Worm (Caenorhabditis elegans) whole organism, L3 larva: Measurements from ENCODE around the gene Y39A1A.24.

Source experiments
- R02D3.7 ChIP-seq: fragments of 150-350 bp; optimal IDR thresholded peaks from 2 replicates; lab custom pipeline; 2014; ENCODE audit warnings: missing biosample characterization, missing genetic modification characterization
- ceh-16 ChIP-seq: sonication (generic microtip); optimal IDR thresholded peaks from 2 replicates; lab custom pipeline; 2017; ENCODE audit warnings: missing biosample characterization, missing genetic modification characterization
- ceh-28 ChIP-seq: fragments of 150-350 bp; optimal IDR thresholded peaks from 2 replicates; lab custom pipeline; 2014; ENCODE audit warnings: missing biosample characterization, missing genetic modification reagents, missing genetic modification characterization
- ceh-82 ChIP-seq: fragments of 150-350 bp; optimal IDR thresholded peaks from 2 replicates; lab custom pipeline; 2014; ENCODE audit warnings: missing biosample characterization, missing genetic modification characterization
- ceh-9 ChIP-seq: sonication (generic microtip); optimal IDR thresholded peaks from 2 replicates; lab custom pipeline; 2018; ENCODE audit warnings: missing biosample characterization, missing genetic modification characterization
- daf-12 ChIP-seq: fragments of 150-350 bp; optimal IDR thresholded peaks from 2 replicates; lab custom pipeline; 2014; ENCODE audit warnings: missing biosample characterization, missing genetic modification reagents, missing genetic modification characterization
- egl-27 ChIP-seq: sonication (generic microtip); optimal IDR thresholded peaks from 4 replicates; lab custom pipeline; 2017; ENCODE audit warnings: missing biosample characterization, missing genetic modification reagents, missing genetic modification characterization
- egl-5 ChIP-seq: fragments of 150-350 bp; optimal IDR thresholded peaks from 2 replicates; lab custom pipeline; 2017; ENCODE audit warnings: missing biosample characterization, missing genetic modification reagents, missing genetic modification characterization, inconsistent platforms
- elt-1 ChIP-seq: fragments of 150-350 bp; optimal IDR thresholded peaks from 2 replicates; lab custom pipeline; 2014; ENCODE audit warnings: missing biosample characterization, missing genetic modification characterization
- elt-2 ChIP-seq: sonication (generic microtip); optimal IDR thresholded peaks from 2 replicates; lab custom pipeline; 2016; ENCODE audit warnings: missing genetic modification reagents, mild to moderate bottlenecking, missing genetic modification characterization, missing compliant biosample characterization
- eor-1 ChIP-seq, 2 experiments: fragments of 150-350 bp; optimal IDR thresholded peaks; 2 replicates each; lab custom pipeline; 2014 to 2018; ENCODE audit warnings: missing biosample characterization in 2 of 2, missing genetic modification characterization in 2 of 2
- fkh-10 ChIP-seq: sonication (generic microtip); optimal IDR thresholded peaks from 2 replicates; lab custom pipeline; 2017; ENCODE audit warnings: missing biosample characterization, missing genetic modification reagents, missing genetic modification characterization
- hmg-11 ChIP-seq: sonication (generic microtip); optimal IDR thresholded peaks from 2 replicates; lab custom pipeline; 2016; ENCODE audit warnings: missing genetic modification characterization, missing compliant biosample characterization
- lin-15B ChIP-seq: fragments of 150-350 bp; optimal IDR thresholded peaks from 2 replicates; lab custom pipeline; 2014; ENCODE audit warnings: missing biosample characterization, missing genetic modification characterization
- lin-39 ChIP-seq: fragments of 150-350 bp; optimal IDR thresholded peaks from 2 replicates; lab custom pipeline; 2018; ENCODE audit warnings: missing biosample characterization, missing genetic modification reagents, missing genetic modification characterization
- mml-1 ChIP-seq: fragments of 150-350 bp; sonication (generic microtip); optimal IDR thresholded peaks from 3 replicates; lab custom pipeline; 2014; ENCODE audit warnings: missing biosample characterization, missing genetic modification characterization
- nfya-1 ChIP-seq: sonication (generic microtip); optimal IDR thresholded peaks from 2 replicates; lab custom pipeline; 2017; ENCODE audit warnings: missing genetic modification characterization, mild to moderate bottlenecking, missing compliant biosample characterization, antibody characterized with exemption, moderate library complexity; ENCODE audit not compliant: insufficient read depth
- nhr-23 ChIP-seq: fragments of 150-350 bp; optimal IDR thresholded peaks from 2 replicates; lab custom pipeline; 2014; ENCODE audit warnings: missing biosample characterization, missing genetic modification reagents, missing genetic modification characterization
- nhr-25 ChIP-seq: sonication (generic microtip); optimal IDR thresholded peaks from 2 replicates; lab custom pipeline; 2017; ENCODE audit warnings: missing biosample characterization, missing genetic modification characterization
- nhr-28 ChIP-seq: fragments of 150-350 bp; optimal IDR thresholded peaks from 2 replicates; lab custom pipeline; 2014; ENCODE audit warnings: missing biosample characterization, missing genetic modification characterization
- nhr-43 ChIP-seq: sonication (generic microtip); optimal IDR thresholded peaks from 2 replicates; lab custom pipeline; 2016; ENCODE audit warnings: mild to moderate bottlenecking, missing genetic modification characterization, missing compliant biosample characterization; ENCODE audit not compliant: poor library complexity, severe bottlenecking
- nhr-67 ChIP-seq: fragments of 150-350 bp; optimal IDR thresholded peaks from 2 replicates; lab custom pipeline; 2014; ENCODE audit warnings: missing biosample characterization, missing genetic modification characterization
- nhr-76 ChIP-seq: fragments of 150-350 bp; sonication (generic microtip); optimal IDR thresholded peaks from 5 replicates; lab custom pipeline; 2014; ENCODE audit warnings: missing biosample characterization, missing genetic modification characterization
- nhr-77 ChIP-seq: fragments of 150-350 bp; optimal IDR thresholded peaks from 2 replicates; lab custom pipeline; 2014; ENCODE audit warnings: missing biosample characterization, missing genetic modification characterization
- pha-4 ChIP-seq: fragments of 150-350 bp; optimal IDR thresholded peaks from 2 replicates; lab custom pipeline; 2014; ENCODE audit warnings: missing biosample characterization, missing genetic modification reagents, missing genetic modification characterization
- pqm-1 ChIP-seq: fragments of 150-350 bp; optimal IDR thresholded peaks from 2 replicates; lab custom pipeline; 2017; ENCODE audit warnings: missing biosample characterization, missing genetic modification characterization, inconsistent platforms
- sea-2 ChIP-seq: fragments of 150-350 bp; sonication (generic microtip); optimal IDR thresholded peaks from 4 replicates; lab custom pipeline; 2014; ENCODE audit warnings: missing biosample characterization, missing genetic modification reagents, missing genetic modification characterization
- skn-1 ChIP-seq: fragments of 150-350 bp; optimal IDR thresholded peaks from 2 replicates; lab custom pipeline; 2014; ENCODE audit warnings: missing biosample characterization, missing genetic modification characterization
- snpc-4 ChIP-seq: fragments of 150-350 bp; optimal IDR thresholded peaks from 2 replicates; lab custom pipeline; 2014; ENCODE audit warnings: missing biosample characterization, missing genetic modification characterization
- unc-62 ChIP-seq: fragments of 150-350 bp; sonication (generic microtip); optimal IDR thresholded peaks from 4 replicates; lab custom pipeline; 2014; ENCODE audit warnings: missing biosample characterization, missing genetic modification reagents, missing genetic modification characterization
- ztf-4 ChIP-seq: fragments of 150-350 bp; optimal IDR thresholded peaks from 2 replicates; lab custom pipeline; 2014; ENCODE audit warnings: missing biosample characterization, missing genetic modification characterization

Gene Y39A1A.24

DNA sequence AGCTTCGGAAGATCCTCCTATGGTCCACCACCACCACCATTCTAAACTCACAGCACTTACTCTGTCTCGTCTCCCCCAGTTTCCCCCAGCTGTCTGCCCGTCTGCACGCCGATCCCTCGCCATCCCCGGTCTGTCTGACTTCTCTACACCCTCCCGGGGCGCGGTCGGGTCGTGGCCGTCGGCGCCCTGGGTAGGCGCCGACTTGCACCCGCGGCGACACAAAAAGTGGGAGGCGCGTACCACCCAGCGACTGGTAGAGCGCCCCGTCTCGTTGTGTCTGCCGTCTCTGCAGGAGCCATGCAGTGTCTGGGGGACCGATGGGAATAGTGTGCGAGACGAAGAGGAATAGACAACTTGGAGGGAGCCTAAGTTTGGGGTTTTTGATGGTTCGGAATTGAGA lies 21.6 kb downstream of the Y39A1A.24 start (continued):
- peak; percentile 79 for TF ChIP-seq elt-2 (tag; lab: Kevin White, UChicago)
- no peak for TF ChIP-seq elt-1 (tag; lab: Kevin White, UChicago)

- peak; percentile 27 for TF ChIP-seq lin-15B
- peak; percentile 44 for TF ChIP-seq nfya-1 (tag; lab: Kevin White, UChicago)
- TF ChIP-seq pha-4 (tag; lab: Kevin White, UChicago) = peak; percentile 47
- TF ChIP-seq lin-39 = peak; percentile 80
- TF ChIP-seq nhr-28 (tag; lab: Kevin White, UChicago) = no peak
These were observed 22.1 kb downstream of the Y39A1A.24 start for ce11 chrIII:10634576-10634975.

- no peak for TF ChIP-seq fkh-10 (GFP tag; lab: Kevin White, UChicago)
- TF ChIP-seq skn-1 (tag; lab: Kevin White, UChicago) = no peak
- peak; percentile 6 for TF ChIP-seq nfya-1 (tag; lab: Kevin White, UChicago)
- peak; percentile 93 for TF ChIP-seq pha-4 (tag; lab: Kevin White, UChicago)
- peak; percentile 62 for TF ChIP-seq nhr-25
- peak; percentile 16 for TF ChIP-seq nhr-23 (tag; lab: Kevin White, UChicago)
- TF ChIP-seq ceh-28 = peak; percentile 4
- TF ChIP-seq, all 47 proteins: peak for 5
These were observed 24.1 kb downstream of the Y39A1A.24 start for ce11 chrIII:10636493-10637031.

DNA sequence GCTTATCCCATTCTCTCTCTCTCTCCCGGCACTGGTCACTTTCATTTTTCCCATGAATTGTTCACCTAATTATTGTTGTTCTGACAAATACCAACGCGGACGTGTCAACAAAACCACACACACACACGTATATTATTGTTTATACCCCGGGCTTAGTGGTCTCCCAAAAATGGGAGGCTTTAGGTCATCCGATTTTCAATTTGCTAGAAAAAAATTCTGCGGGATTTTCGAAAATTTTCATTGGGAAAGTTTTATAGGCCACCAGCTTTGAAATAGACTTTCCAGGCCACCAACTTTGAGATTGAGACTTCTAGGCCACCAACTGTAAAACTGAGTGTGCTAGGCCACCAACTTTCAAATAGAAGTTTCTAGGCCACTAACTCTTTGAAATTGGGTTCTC lies 25.5 kb downstream of the Y39A1A.24 start:
- TF ChIP-seq egl-5 (no peak), pha-4 (tag; lab: Kevin White, UChicago) (peak; percentile 31)
- TF ChIP-seq, all 47 proteins: peak for 1

ce11 chrIII:10638339-10639021 lies 26.0 kb downstream of the Y39A1A.24 start, which contains the start of gene Y39A1A.27:
Gene Y39A1A.27, plus strand, starts transcription at chrIII:10638971.
- no peak for TF ChIP-seq hmg-11
- no peak for TF ChIP-seq egl-27 (tag; lab: Kevin White, UChicago)
- TF ChIP-seq sea-2 (GFP tag; lab: Kevin White, UChicago) = no peak
- no peak for TF ChIP-seq eor-1 (tag; optimal IDR thresholded peaks at IDR 0.05; lab: Kevin White, UChicago)
- TF ChIP-seq ceh-82 (tag; lab: Kevin White, UChicago) = no peak
- no peak for TF ChIP-seq fkh-10 (GFP tag; lab: Kevin White, UChicago)
- TF ChIP-seq unc-62 (GFP tag; lab: Kevin White, UChicago) = no peak
- no peak for TF ChIP-seq ceh-16 (tag; lab: Kevin White, UChicago)
- no peak for TF ChIP-seq nhr-25
- TF ChIP-seq elt-1 (tag; lab: Kevin White, UChicago) = no peak
- no peak for TF ChIP-seq nhr-67 (tag; lab: Kevin White, UChicago)
- TF ChIP-seq pqm-1 (tag; lab: Kevin White, UChicago) = no peak
- no peak for TF ChIP-seq R02D3.7
- no peak for TF ChIP-seq nhr-23 (tag; lab: Kevin White, UChicago)
- no peak for TF ChIP-seq daf-12 (tag; lab: Kevin White, UChicago)
- no peak for TF ChIP-seq ztf-4 (tag; lab: Kevin White, UChicago)
- TF ChIP-seq lin-15B = no peak
- TF ChIP-seq snpc-4 (tag; lab: Kevin White, UChicago) = no peak

DNA sequence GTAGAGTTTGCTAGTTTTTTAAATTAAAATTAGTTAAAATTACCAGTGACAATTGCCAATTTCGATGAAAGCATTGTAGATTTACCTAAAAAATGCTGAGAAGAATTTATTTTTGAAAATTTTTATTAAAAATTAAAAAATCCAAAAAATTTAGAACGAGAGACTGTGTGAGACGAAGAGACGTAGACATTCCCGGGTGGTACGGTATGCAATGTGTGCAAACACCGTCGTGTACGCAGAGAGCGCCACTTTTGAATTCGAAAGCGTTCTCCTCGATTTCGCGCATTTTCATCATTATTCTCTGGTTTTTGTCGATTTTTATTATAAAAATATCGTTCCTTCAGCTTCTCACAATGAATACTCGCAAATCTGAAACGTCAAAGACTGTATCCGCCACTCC lies 30.3 kb downstream of the Y39A1A.24 start, which contains the start of the genes dhs-11 and orc-1:
Gene dhs-11 (minus strand): TSS at position 85 of the 400 bp plus-strand sequence.
Gene orc-1 (plus strand): TSS at position 349 of the 400 bp plus-strand sequence.
- TF ChIP-seq snpc-4 (tag; lab: Kevin White, UChicago) (peak; percentile 34), nhr-76 (tag; lab: Kevin White, UChicago) (no peak), pqm-1 (tag; lab: Kevin White, UChicago) (no peak), ceh-28 (no peak), nhr-67 (tag; lab: Kevin White, UChicago) (no peak), elt-2 (tag; lab: Kevin White, UChicago) (no peak), nhr-77 (no peak), pha-4 (tag; lab: Kevin White, UChicago) (peak; percentile 73), lin-39 (peak; percentile 6), lin-15B (peak; percentile 45), ztf-4 (tag; lab: Kevin White, UChicago) (no peak), nhr-25 (peak; percentile 6), hmg-11 (peak; percentile 13), ceh-9 (tag; lab: Kevin White, UChicago) (no peak), nhr-43 (tag; lab: Kevin White, UChicago) (no peak), nfya-1 (tag; lab: Kevin White, UChicago) (peak; percentile 85), egl-5 (no peak), ceh-82 (tag; lab: Kevin White, UChicago) (no peak), mml-1 (no peak), nhr-28 (tag; lab: Kevin White, UChicago) (no peak), nhr-23 (tag; lab: Kevin White, UChicago) (peak; percentile 25), unc-62 (GFP tag; lab: Kevin White, UChicago) (no peak)
